Fruit fly (Drosophila melanogaster) whole organism, embryonic: ENCODE results near the gene CG13609.

Experiments used
- CG1602 ChIP-seq: fragments of 200-800 bp; sonication (Bioruptor generic); optimal IDR thresholded peaks from 3 replicates; lab custom pipeline; 2016; ENCODE audit warnings: missing biosample characterization, missing genetic modification characterization
- CG3065 ChIP-seq: fragments of 200-800 bp; sonication (Bioruptor generic); optimal IDR thresholded peaks from 2 replicates; lab custom pipeline; 2016; ENCODE audit warnings: missing biosample characterization, missing genetic modification characterization
- CG33213 ChIP-seq: fragments of 200-800 bp; sonication (Bioruptor generic); optimal IDR thresholded peaks from 3 replicates; lab custom pipeline; 2016; ENCODE audit warnings: missing biosample characterization, missing genetic modification characterization
- Sox100B ChIP-seq: fragments of 200-800 bp; sonication (Bioruptor generic); optimal IDR thresholded peaks from 3 replicates; lab custom pipeline; 2018; ENCODE audit warnings: missing biosample characterization, mild to moderate bottlenecking, missing genetic modification characterization
- vfl ChIP-seq: fragments of 200-800 bp; sonication (Bioruptor generic); optimal IDR thresholded peaks from 2 replicates; lab custom pipeline; 2016; ENCODE audit warnings: missing biosample characterization, missing genetic modification characterization

dm6 chr3R:24264414-24265363, 37.9 kb downstream of the CG13609 start:
- TF ChIP-seq vfl (GFP tag; lab: Kevin White, UChicago), result no peak
- no peak for TF ChIP-seq CG1602 (GFP tag; lab: Kevin White, UChicago)
- TF ChIP-seq Sox100B, result peak; percentile 4
- TF ChIP-seq CG3065 (GFP tag; lab: Kevin White, UChicago), result no peak
- no peak for TF ChIP-seq CG33213 (GFP tag; lab: Kevin White, UChicago)
